Fruit fly (Drosophila melanogaster) Kc167 (cell line): Measurements from ENCODE around the gene Sodq.

ENCODE experiments used
- Myc ChIP-seq: fragments of >200 bp; optimal IDR thresholded peaks from 2 replicates; lab custom pipeline; 2017; ENCODE audit warnings: missing external identifiers
- h ChIP-seq: fragments of >200 bp; optimal IDR thresholded peaks from 3 replicates; lab custom pipeline; 2018; ENCODE audit warnings: missing external identifiers
- insv ChIP-seq: fragments of >200 bp; optimal IDR thresholded peaks from 3 replicates; lab custom pipeline; 2018; ENCODE audit warnings: missing external identifiers
- psq ChIP-seq: fragments of >200 bp; optimal IDR thresholded peaks from 2 replicates; lab custom pipeline; 2017; ENCODE audit warnings: missing external identifiers

- TF ChIP-seq psq (lab: Kevin White, UChicago): no peak
- no peak for TF ChIP-seq h (lab: Kevin White, UChicago)
- TF ChIP-seq insv (lab: Kevin White, UChicago): no peak
- no peak for TF ChIP-seq Myc (lab: Kevin White, UChicago)
Observed at dm6 chr3R:25919912-25920311, 24.3 kb downstream of the Sodq start.
